Worm (Caenorhabditis elegans): ENCODE results near the gene Y43F8B.25.

Y43F8B.25 gene

ce11 chrV:19509061-19509460 is 46.3 kb downstream of the Y43F8B.25 start:
- no peak for TF ChIP-seq lin-15B (tag; optimal IDR thresholded peaks at IDR 0.05)
- peak; percentile 79 for TF ChIP-seq set-16 (GFP tag; IDR thresholded peaks at IDR 0.05)

ce11 chrV:19510352-19510751 is 47.6 kb downstream of the Y43F8B.25 start:
- TF ChIP-seq dmd-9 (GFP tag; IDR thresholded peaks at IDR 0.05) (no peak), mdt-29 (GFP tag; IDR thresholded peaks at IDR 0.05) (no peak), pqm-1 (tag; optimal IDR thresholded peaks at IDR 0.05) (no peak), zag-1 (tag; optimal IDR thresholded peaks at IDR 0.05) (no peak), ctbp-1 (GFP tag; IDR thresholded peaks at IDR 0.05) (no peak), mdl-1 (tag; optimal IDR thresholded peaks at IDR 0.05) (no peak)

- TF ChIP-seq set-16 (GFP tag; IDR thresholded peaks at IDR 0.05) (peak; percentile 63), zag-1 (tag; optimal IDR thresholded peaks at IDR 0.05) (no peak)
Observed at ce11 chrV:19510925-19511324, 48.2 kb downstream of the Y43F8B.25 start.

- TF ChIP-seq zfp-3 (GFP tag; conservative IDR thresholded peaks at IDR 0.05), result no peak
- TF ChIP-seq ceh-28 (tag; optimal IDR thresholded peaks at IDR 0.05), result no peak
- no peak for TF ChIP-seq hlh-30 (tag; optimal IDR thresholded peaks at IDR 0.05; ENCODE audit: insufficient read depth)
- TF ChIP-seq hmg-1.1 (GFP tag; IDR thresholded peaks at IDR 0.05), result no peak
- TF ChIP-seq unc-62 (GFP tag; optimal IDR thresholded peaks at IDR 0.05 in 1 of 2), result no peak
- TF ChIP-seq unc-62 (tag; optimal IDR thresholded peaks at IDR 0.05), result no peak
- no peak for TF ChIP-seq ceh-44 (GFP tag; IDR thresholded peaks at IDR 0.05)
- TF ChIP-seq zip-2 (tag; optimal IDR thresholded peaks at IDR 0.05), result no peak
- no peak for TF ChIP-seq R02D3.7 (tag; optimal IDR thresholded peaks at IDR 0.05)
- no peak for TF ChIP-seq lin-1 (GFP tag; IDR thresholded peaks at IDR 0.05)
- no peak for TF ChIP-seq dpl-1 (GFP tag; optimal IDR thresholded peaks at IDR 0.05)
- TF ChIP-seq lin-29 (GFP tag; IDR thresholded peaks at IDR 0.05), result no peak
- no peak for TF ChIP-seq snpc-1.2 (GFP tag; IDR thresholded peaks at IDR 0.05)
- no peak for TF ChIP-seq nhr-11 (tag; optimal IDR thresholded peaks at IDR 0.05)
- TF ChIP-seq aly-2 (tag; optimal IDR thresholded peaks at IDR 0.05), result no peak
- TF ChIP-seq cey-2 (tag; optimal IDR thresholded peaks at IDR 0.05; ENCODE audit: borderline replicate concordance, insufficient read depth), result no peak
- TF ChIP-seq ama-1 (optimal IDR thresholded peaks at IDR 0.05), result no peak
Observed at ce11 chrV:19512260-19512947, 49.7 kb downstream of the Y43F8B.25 start, which contains the start of gene Y43F8B.19. Gene Y43F8B.19, minus strand, starts transcription at chrV:19512310.

Data from whole organism, L4 larva.